Fruit fly (Drosophila melanogaster): ENCODE results near the gene CG15386.

Gene CG15386

DNA sequence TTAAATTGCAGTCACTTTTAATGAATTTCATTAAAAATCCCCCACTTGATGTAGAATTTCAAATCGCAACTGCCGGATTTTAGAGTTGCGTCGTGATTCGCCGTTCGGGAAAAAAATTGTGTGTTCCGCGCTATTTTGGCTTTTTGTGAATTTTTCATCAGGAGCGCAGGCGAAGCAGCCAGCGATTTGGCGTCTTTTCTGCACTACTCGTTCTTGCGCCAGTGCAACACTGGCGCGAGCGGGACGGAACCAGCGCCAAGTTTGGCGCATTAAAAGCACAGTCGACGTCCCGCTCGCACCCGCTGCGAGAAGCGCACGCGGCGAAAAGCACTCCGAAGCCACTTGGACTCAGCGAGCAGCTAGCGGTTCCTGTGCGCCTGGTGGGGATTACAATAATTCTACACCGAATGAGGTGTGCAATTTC is 23.7 kb downstream of the CG15386 start (continued):
- TF ChIP-seq CG1529 (GFP tag; optimal IDR thresholded peaks at IDR 0.05), result peak; percentile 28
- TF ChIP-seq az2 (GFP tag; optimal IDR thresholded peaks at IDR 0.05), result no peak
- peak; percentile 87 for TF ChIP-seq kni (GFP tag; optimal IDR thresholded peaks at IDR 0.05)
- TF ChIP-seq CG34224 (GFP tag; IDR thresholded peaks at IDR 0.05; ENCODE audit: partially characterized antibody), result no peak
- TF ChIP-seq CG7745 (tag; optimal IDR thresholded peaks at IDR 0.05), result no peak
- TF ChIP-seq CG12299 (tag; optimal IDR thresholded peaks at IDR 0.05), result peak; percentile 22
- no peak for TF ChIP-seq CG2889 (GFP tag; IDR thresholded peaks at IDR 0.05)
- peak; percentile 20 to 66 for TF ChIP-seq bsh (GFP tag; optimal IDR thresholded peaks at IDR 0.05)
- peak; percentile 24 for TF ChIP-seq CG12391 (tag; optimal IDR thresholded peaks at IDR 0.05)
- peak; percentile 79 for TF ChIP-seq mirr (GFP tag; optimal IDR thresholded peaks at IDR 0.05)
- TF ChIP-seq CG4404 (GFP tag; IDR thresholded peaks at IDR 0.05), result no peak
- TF ChIP-seq fd96Cb (tag; optimal IDR thresholded peaks at IDR 0.05), result no peak
- peak; percentile 37 for TF ChIP-seq mam (GFP tag; optimal IDR thresholded peaks at IDR 0.05)
- no peak for TF ChIP-seq tio (GFP tag; optimal IDR thresholded peaks at IDR 0.05)
- no peak for TF ChIP-seq D (optimal IDR thresholded peaks at IDR 0.05)
- TF ChIP-seq D (GFP tag; optimal IDR thresholded peaks at IDR 0.05), result no peak
- TF ChIP-seq en (GFP tag; optimal IDR thresholded peaks at IDR 0.05), result no peak
- no peak for TF ChIP-seq ap (GFP tag; IDR thresholded peaks at IDR 0.05)
- no peak for TF ChIP-seq gcm2 (GFP tag; optimal IDR thresholded peaks at IDR 0.05)
- no peak for TF ChIP-seq ind (GFP tag; optimal IDR thresholded peaks at IDR 0.05)
- no peak for TF ChIP-seq ro (GFP tag; IDR thresholded peaks at IDR 0.05)
- no peak for TF ChIP-seq Dek (tag; optimal IDR thresholded peaks at IDR 0.05)
- peak; percentile 26 for TF ChIP-seq pho (GFP tag; optimal IDR thresholded peaks at IDR 0.05)
- TF ChIP-seq chinmo (GFP tag; IDR thresholded peaks at IDR 0.05; ENCODE audit: partially characterized antibody), result no peak
- no peak for TF ChIP-seq Bteb2 (GFP tag; optimal IDR thresholded peaks at IDR 0.05)
- TF ChIP-seq ara (GFP tag; IDR thresholded peaks at IDR 0.05), result no peak
- TF ChIP-seq CG3995 (GFP tag; optimal IDR thresholded peaks at IDR 0.05), result peak; percentile 89
- TF ChIP-seq salm (tag; optimal IDR thresholded peaks at IDR 0.05), result peak; percentile 38
- TF ChIP-seq Hmr (GFP tag; optimal IDR thresholded peaks at IDR 0.05), result peak; percentile 97
- peak; percentile 24 for TF ChIP-seq HHEX (GFP tag; optimal IDR thresholded peaks at IDR 0.05)
- TF ChIP-seq pzg (GFP tag; optimal IDR thresholded peaks at IDR 0.05), result peak; percentile 79
- TF ChIP-seq ci (GFP tag; IDR thresholded peaks at IDR 0.05), result no peak
- no peak for TF ChIP-seq crol (GFP tag; IDR thresholded peaks at IDR 0.05)
- TF ChIP-seq CG13775 (GFP tag; optimal IDR thresholded peaks at IDR 0.05), result no peak
- peak; percentile 33 for TF ChIP-seq nerfin-1 (tag; optimal IDR thresholded peaks at IDR 0.05)
- peak in 1 of 3 experiments; percentile 89 for TF ChIP-seq Stat92E (GFP tag; optimal IDR thresholded peaks at IDR 0.05)
- peak; percentile 3 for TF ChIP-seq Jarid2 (GFP tag; optimal IDR thresholded peaks at IDR 0.05)
- TF ChIP-seq eyg (GFP tag; optimal IDR thresholded peaks at IDR 0.05), result no peak
- peak; percentile 99 for TF ChIP-seq her (GFP tag; optimal IDR thresholded peaks at IDR 0.05)
- no peak for TF ChIP-seq usp (GFP tag; optimal IDR thresholded peaks at IDR 0.05)
- TF ChIP-seq NfI (GFP tag; optimal IDR thresholded peaks at IDR 0.05), result peak; percentile 44
- peak; percentile 15 for TF ChIP-seq CG6683 (GFP tag; optimal IDR thresholded peaks at IDR 0.05)
- TF ChIP-seq Nf-YC (tag; optimal IDR thresholded peaks at IDR 0.05), result peak; percentile 91
- no peak for TF ChIP-seq tx (GFP tag; optimal IDR thresholded peaks at IDR 0.05)
- peak; percentile 21 for TF ChIP-seq PHDP (tag; optimal IDR thresholded peaks at IDR 0.05)
- TF ChIP-seq CG13424 (tag; optimal IDR thresholded peaks at IDR 0.05), result peak; percentile 5
- TF ChIP-seq chm (GFP tag; IDR thresholded peaks at IDR 0.05), result no peak
- TF ChIP-seq Eip74EF (GFP tag; optimal IDR thresholded peaks at IDR 0.05), result peak in 1 of 2 experiments; percentile 82
- TF ChIP-seq fd64A (GFP tag; optimal IDR thresholded peaks at IDR 0.05), result peak; percentile 21
- peak; percentile 92 for TF ChIP-seq CG17186 (GFP tag; optimal IDR thresholded peaks at IDR 0.05)
- TF ChIP-seq CG31388 (GFP tag; optimal IDR thresholded peaks at IDR 0.05), result peak; percentile 17

Measured in whole organism, embryonic.